Fruit fly (Drosophila melanogaster) ovary, adult (tissue): ENCODE results near the gene CG3739.

ENCODE experiments used
- CG17801 ChIP-seq: fragments of 200-800 bp; optimal IDR thresholded peaks from 2 replicates; lab custom pipeline; 2019; ENCODE audit warnings: missing biosample characterization, mild to moderate bottlenecking, missing genetic modification characterization, moderate library complexity; ENCODE audit not compliant: partially characterized antibody

CG3739 gene

dm6 chr3R:19393060-19393459 is at the start of gene CG3739:
Gene CG3739, plus strand, starts transcription at chr3R:19393360.
- TF ChIP-seq CG17801 = no peak

DNA sequence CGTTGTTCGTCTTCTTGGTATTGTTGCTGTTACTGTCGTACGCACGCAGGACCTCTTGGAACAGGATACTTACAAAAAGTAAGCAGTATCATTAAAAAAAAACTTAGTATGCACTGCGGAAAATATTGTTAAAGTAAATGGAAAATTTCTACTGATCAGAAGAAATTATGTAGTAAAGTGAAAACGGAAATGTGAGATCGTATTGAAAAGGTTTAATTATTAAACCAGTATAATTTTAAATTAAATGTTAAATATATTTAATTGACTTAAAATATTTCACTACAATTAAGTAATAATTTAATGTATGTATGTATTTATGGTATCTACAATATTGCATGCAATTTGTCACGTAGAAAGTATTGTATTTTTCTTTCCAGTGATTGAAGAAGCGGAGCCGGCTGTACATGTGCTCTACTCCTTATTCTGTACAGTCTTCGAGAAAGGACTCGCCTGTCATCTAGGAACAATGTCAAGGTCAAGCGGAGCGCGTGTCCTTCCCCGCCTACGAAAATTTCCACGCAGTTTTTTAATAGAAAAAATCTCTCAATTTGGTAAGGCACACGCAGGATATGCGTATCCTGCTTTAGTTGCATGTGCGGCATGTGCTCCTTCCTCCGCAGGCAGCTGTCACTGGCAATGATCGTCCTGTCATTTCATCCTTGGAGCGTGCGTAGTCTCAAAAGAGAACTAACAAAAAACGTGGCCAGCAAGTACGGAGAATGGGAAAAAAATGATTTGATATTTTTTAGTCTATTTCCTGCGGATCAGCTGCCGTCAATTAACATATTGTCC is 49.4 kb upstream of the CG3739 start:
- TF ChIP-seq CG17801 = no peak

dm6 chr3R:19345214-19345613 is 47.9 kb upstream of the CG3739 start:
- TF ChIP-seq CG17801 = no peak

DNA sequence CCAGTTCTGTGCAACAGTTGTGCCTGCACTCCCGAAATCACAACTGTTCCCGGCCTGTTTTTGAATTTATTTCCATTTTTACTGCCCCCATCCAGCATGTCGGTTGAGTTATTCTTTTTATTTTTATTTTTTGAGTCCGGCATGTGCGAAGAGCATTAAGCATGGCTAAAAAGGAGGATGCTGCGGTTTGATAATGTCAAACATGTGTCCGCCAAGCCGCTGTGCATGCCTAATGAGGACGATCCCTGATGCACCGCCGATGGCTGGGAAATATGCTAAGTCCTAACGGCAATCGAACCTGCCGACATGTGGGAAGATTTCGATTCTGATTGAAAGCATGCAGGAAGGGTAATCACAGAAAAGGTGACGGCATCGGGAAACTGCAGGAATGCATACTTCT is 46.6 kb upstream of the CG3739 start:
- TF ChIP-seq CG17801 = no peak

DNA sequence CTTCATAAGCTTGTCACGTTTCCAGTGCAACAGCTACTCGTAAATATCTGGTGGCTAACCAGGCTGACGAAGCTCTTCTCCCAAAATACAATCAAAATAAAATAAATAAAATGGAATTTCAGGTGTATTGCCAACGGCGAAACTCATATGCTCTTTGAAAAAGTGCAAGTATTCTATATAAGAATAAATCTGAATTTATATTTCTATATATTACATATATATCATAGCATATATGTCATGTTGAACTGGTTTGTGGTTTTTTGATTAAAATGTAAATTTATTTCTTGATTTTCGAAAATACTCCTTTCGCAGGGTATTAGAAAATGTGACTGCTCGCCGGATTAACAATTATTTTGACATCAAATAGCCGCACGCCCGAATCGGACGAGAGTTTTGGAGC is 45.5 kb upstream of the CG3739 start:
- TF ChIP-seq CG17801 = no peak

DNA sequence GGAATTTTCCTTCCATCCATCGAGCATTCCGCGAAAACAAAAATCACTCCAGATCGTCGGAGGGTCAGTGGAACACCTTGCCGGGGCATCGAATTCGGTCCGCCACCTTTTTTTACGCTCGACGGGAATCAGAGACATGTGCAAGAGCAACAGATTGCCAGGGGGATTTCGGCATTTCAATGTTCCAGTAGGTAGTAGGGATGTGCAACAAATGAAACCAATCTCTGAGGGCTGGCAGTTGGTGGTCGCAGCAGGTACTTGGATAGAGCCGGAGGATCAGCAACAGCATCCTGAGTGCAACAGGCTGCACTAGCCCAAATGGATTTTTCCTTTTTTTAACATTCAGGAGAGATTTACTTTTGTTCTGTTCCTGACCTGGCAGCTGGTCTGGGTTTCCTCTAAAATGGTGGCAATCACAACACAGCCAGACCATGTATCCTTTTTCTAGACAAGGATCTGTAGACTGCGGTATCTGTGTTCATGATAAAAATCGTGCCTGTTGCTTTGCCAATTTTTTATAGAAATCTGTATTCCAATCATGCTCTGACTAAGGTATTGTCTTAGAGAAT is 42.7 kb upstream of the CG3739 start:
- TF ChIP-seq CG17801 = no peak

DNA sequence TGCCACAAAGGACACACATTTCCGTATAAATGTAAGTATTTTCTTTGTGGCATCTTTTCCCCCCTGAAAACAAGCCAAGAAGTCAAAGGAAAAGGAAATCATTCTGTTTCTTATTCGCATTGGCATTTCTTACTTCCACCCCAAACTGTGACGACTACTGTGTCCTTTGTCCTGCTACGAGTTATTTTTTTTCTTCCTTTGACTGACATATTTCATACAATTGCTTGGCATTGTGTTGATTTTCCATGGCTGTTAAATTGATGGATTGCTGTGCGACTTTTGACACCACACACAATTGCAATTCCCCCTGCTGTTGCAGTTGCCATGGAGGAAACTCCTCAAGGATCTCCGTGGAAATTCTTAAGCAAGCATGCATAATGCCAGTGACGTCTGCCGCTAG is 41.0 kb upstream of the CG3739 start:
- no peak for TF ChIP-seq CG17801

dm6 chr3R:19353751-19354150 is 39.4 kb upstream of the CG3739 start, which contains the start of gene CG43203:
Gene CG43203, plus strand, starts transcription at chr3R:19354051.
- no peak for TF ChIP-seq CG17801

DNA sequence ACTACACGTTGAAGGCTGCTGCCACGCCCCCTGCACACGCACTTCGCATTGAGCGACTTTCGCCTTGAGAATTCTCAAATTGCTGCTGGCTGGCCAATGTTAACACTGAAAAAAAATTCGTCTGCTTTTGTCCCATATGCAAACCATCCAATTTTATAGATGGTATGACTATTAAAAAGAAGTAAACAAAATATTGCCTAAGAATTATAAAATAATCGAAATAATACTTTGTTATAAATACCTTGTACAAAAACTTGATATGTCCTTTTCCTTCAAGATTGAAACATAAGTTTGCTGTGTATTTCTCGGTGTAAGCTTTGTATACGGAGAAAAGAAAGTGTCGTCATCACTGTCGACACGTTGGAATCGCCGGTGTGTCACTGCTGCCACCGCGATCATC is 30.3 kb upstream of the CG3739 start:
- TF ChIP-seq CG17801 = no peak

DNA sequence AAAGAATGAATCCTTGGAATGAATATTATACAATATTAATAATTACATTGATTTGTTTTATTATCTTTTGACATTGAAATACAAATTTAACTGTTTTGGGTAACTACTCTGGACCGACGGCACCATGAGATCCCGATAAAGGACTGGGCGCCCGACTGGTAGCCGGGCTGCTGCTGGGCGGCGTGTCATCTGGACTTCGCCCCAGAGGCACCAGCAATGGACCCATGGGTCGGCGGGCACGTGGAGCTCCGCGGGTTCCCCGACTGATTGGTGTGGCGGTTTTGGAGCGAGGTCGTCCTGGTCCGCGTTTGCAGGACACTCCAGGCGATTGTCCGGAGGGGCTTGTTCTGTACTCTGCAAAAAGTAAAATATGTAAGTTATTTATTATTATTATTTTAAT is 24.1 kb upstream of the CG3739 start:
- no peak for TF ChIP-seq CG17801

dm6 chr3R:19370693-19371092 is 22.5 kb upstream of the CG3739 start:
- no peak for TF ChIP-seq CG17801

dm6 chr3R:19374689-19375088 is 18.5 kb upstream of the CG3739 start, which contains the start of gene CG3581:
Gene CG3581, minus strand, starts transcription at chr3R:19374789.
- no peak for TF ChIP-seq CG17801

dm6 chr3R:19375923-19376322 is 17.2 kb upstream of the CG3739 start, which contains the start of gene CG31404:
Gene CG31404, minus strand, starts transcription at chr3R:19376023.
- TF ChIP-seq CG17801 = no peak

- TF ChIP-seq CG17801 = no peak
Measured at dm6 chr3R:19377125-19377524, 16.0 kb upstream of the CG3739 start, which contains the start of gene CG31245. Gene CG31245, minus strand, starts transcription at chr3R:19377225.

dm6 chr3R:19383298-19383697 is 9.9 kb upstream of the CG3739 start:
- no peak for TF ChIP-seq CG17801

dm6 chr3R:19387608-19388007 is 5.6 kb upstream of the CG3739 start, which contains the start of gene CG3734:
Gene CG3734, plus strand, starts transcription at chr3R:19387861.
- no peak for TF ChIP-seq CG17801

DNA sequence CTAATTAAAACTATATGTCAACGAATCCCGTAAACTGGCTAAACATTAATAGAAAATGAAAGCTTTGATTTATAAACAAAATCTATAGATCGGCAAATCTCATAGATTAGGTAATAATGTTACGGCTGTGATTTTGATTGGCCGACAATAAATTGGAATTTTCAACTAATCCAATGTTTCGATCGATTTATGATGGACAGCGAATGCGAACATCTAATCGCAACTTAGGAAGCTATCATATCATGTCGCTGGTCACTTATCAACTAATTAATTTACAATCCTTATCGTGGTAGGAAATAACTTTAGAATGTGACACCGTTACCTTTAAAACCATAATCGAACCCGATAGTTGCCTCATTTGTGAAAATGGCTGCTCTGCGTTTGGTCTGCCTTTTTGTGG is 3.2 kb upstream of the CG3739 start, which contains the start of gene CG18493:
TSS of gene CG18493 (plus strand) at position 352 of the 400 bp plus-strand sequence.
- no peak for TF ChIP-seq CG17801

DNA sequence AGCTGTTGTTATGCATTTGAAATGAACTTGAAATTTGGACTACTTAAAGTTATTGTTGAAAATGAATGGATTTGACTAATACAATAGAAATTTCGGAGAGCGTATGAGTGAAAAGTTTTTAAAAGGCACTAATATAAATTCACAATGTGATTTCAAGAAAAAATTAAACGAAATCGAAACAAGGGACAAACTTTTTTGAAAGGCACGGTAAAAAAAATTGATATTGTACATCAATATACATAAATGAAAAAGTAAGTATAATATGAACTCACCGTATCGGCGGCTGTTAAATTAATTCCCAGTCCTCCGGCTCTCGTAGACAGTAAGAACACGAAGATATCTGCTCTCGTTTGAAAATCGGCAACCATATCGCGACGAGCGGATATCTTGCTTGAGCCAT is 5.3 kb downstream of the CG3739 start, which contains the start of gene CG31244:
TSS of gene CG31244 (minus strand) at position 101 of the 400 bp plus-strand sequence.
- TF ChIP-seq CG17801 = no peak
